Worm (Caenorhabditis elegans): ENCODE measurements around the gene dhs-31.

ce11 chrIV:10006792-10007191 is 33.9 kb downstream of the dhs-31 start, which contains the start of gene C47E12.13:
- TF ChIP-seq snpc-4 (GFP tag; optimal IDR thresholded peaks at IDR 0.05) (no peak), snpc-4 (tag; optimal IDR thresholded peaks at IDR 0.05) (no peak), hrde-1 (tag; optimal IDR thresholded peaks at IDR 0.05; ENCODE audit: borderline replicate concordance) (no peak), nfya-2 (GFP tag; IDR thresholded peaks at IDR 0.05) (no peak), madf-10 (tag; optimal IDR thresholded peaks at IDR 0.05) (no peak), K11D2.4 (GFP tag; IDR thresholded peaks at IDR 0.05) (no peak), nfya-1 (tag; optimal IDR thresholded peaks at IDR 0.05; ENCODE audit: borderline replicate concordance, insufficient read depth) (no peak), tbx-9 (tag; optimal IDR thresholded peaks at IDR 0.05; ENCODE audit: borderline replicate concordance) (no peak)

Data from whole organism, young adult.